Fruit fly (Drosophila melanogaster): ENCODE data around the gene CG6418.

CG6418 gene

DNA sequence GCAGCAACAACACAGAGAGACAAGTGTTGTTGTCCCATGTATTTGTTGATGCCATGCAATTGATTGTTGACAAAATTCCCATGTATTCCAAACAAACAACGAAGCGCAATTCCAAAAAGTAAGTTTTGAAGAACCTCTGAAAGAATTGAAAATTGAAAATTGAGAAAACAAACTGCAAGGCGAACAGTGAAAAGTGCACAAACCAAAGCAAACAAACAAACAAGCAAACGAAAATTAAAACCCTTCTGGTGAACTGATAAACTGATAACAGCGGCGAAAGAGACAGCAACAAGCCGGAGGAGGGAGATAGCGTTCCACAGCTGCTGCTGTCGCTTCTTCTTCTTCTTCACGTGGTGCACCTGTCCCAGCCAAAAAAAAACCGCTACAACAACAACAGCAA, 20.3 kb downstream of the CG6418 start (continued):
- TF ChIP-seq CG12104 (GFP tag; optimal IDR thresholded peaks at IDR 0.05) (peak; percentile 1), CG4854 (GFP tag; optimal IDR thresholded peaks at IDR 0.05) (no peak), Myb (GFP tag; optimal IDR thresholded peaks at IDR 0.05) (no peak), knrl (GFP tag; IDR thresholded peaks at IDR 0.05; ENCODE audit: partially characterized antibody) (no peak), ara (GFP tag; IDR thresholded peaks at IDR 0.05) (no peak; the same call in 1 of the 2 replicates), amos (GFP tag; IDR thresholded peaks at IDR 0.05; ENCODE audit: partially characterized antibody) (no peak), CG34376 (GFP tag; optimal IDR thresholded peaks at IDR 0.05) (no peak), CG12236 (GFP tag; optimal IDR thresholded peaks at IDR 0.05) (peak; percentile 57), hth (optimal IDR thresholded peaks at IDR 0.05) (no peak), CG1233 (GFP tag; optimal IDR thresholded peaks at IDR 0.05) (peak; percentile 36), CG6272 (GFP tag; IDR thresholded peaks at IDR 0.05) (no peak), CG2116 (GFP tag; optimal IDR thresholded peaks at IDR 0.05) (peak; percentile 15), CG6854 (GFP tag; optimal IDR thresholded peaks at IDR 0.05) (no peak), CG10462 (GFP tag; optimal IDR thresholded peaks at IDR 0.05) (no peak), CHES-1-like (GFP tag; optimal IDR thresholded peaks at IDR 0.05) (no peak), Med (GFP tag) (no peak), Six4 (GFP tag; optimal IDR thresholded peaks at IDR 0.05) (no peak), Stat92E (GFP tag; optimal IDR thresholded peaks at IDR 0.05) (no peak), CG17612 (GFP tag; IDR thresholded peaks at IDR 0.05) (no peak), jing (GFP tag; optimal IDR thresholded peaks at IDR 0.05) (no peak), CG15269 (tag; optimal IDR thresholded peaks at IDR 0.05) (no peak), CG12299 (tag; optimal IDR thresholded peaks at IDR 0.05) (peak; percentile 15), Fer3 (tag; optimal IDR thresholded peaks at IDR 0.05) (no peak), disco-r (GFP tag; optimal IDR thresholded peaks at IDR 0.05) (no peak), CG8388 (GFP tag; optimal IDR thresholded peaks at IDR 0.05) (peak; percentile 1), CG3726 (GFP tag; IDR thresholded peaks at IDR 0.05) (no peak), grn (GFP tag; optimal IDR thresholded peaks at IDR 0.05) (peak; percentile 39), ems (GFP tag; optimal IDR thresholded peaks at IDR 0.05) (no peak), Dll (GFP tag; IDR thresholded peaks at IDR 0.05; ENCODE audit: partially characterized antibody) (no peak), Ptx1 (GFP tag; IDR thresholded peaks at IDR 0.05) (no peak), CG6813 (GFP tag; optimal IDR thresholded peaks at IDR 0.05) (peak; percentile 15), CG18599 (GFP tag; optimal IDR thresholded peaks at IDR 0.05) (no peak), MESR4 (GFP tag; optimal IDR thresholded peaks at IDR 0.05) (no peak), CG8290 (GFP tag; optimal IDR thresholded peaks at IDR 0.05) (peak; percentile 3), CG8290 (tag; optimal IDR thresholded peaks at IDR 0.05) (no peak), CG11695 (GFP tag; IDR thresholded peaks at IDR 0.05) (no peak), Oaz (GFP tag; IDR thresholded peaks at IDR 0.05) (no peak), twi (tag; optimal IDR thresholded peaks at IDR 0.05) (peak; percentile 2), kay (GFP tag; optimal IDR thresholded peaks at IDR 0.05) (no peak), CG11504 (tag; optimal IDR thresholded peaks at IDR 0.05) (peak; percentile 5), CG3281 (GFP tag; optimal IDR thresholded peaks at IDR 0.05) (no peak), CG10321 (GFP tag; IDR thresholded peaks at IDR 0.05) (peak; percentile 24; the same call in 1 of the 2 replicates), CG1603 (tag; optimal IDR thresholded peaks at IDR 0.05) (peak; percentile 12), Hand (GFP tag; optimal IDR thresholded peaks at IDR 0.05) (no peak), lola (GFP tag; optimal IDR thresholded peaks at IDR 0.05) (peak in 1 of 3 experiments; percentile 38), chm (GFP tag; IDR thresholded peaks at IDR 0.05) (peak; percentile 74), B-H2 (GFP tag; optimal IDR thresholded peaks at IDR 0.05) (no peak), Dp (GFP tag; optimal IDR thresholded peaks at IDR 0.05) (no peak), CG18011 (GFP tag; optimal IDR thresholded peaks at IDR 0.05) (no peak), p53 (GFP tag; optimal IDR thresholded peaks at IDR 0.05) (no peak), C15 (GFP tag; IDR thresholded peaks at IDR 0.05) (no peak)
